Fruit fly (Drosophila melanogaster): ENCODE measurements around the gene Sirt2.
A peak's percentile ranks its signal among the peaks of the same experiment; 100 is the strongest.

The Sirt2 gene

DNA sequence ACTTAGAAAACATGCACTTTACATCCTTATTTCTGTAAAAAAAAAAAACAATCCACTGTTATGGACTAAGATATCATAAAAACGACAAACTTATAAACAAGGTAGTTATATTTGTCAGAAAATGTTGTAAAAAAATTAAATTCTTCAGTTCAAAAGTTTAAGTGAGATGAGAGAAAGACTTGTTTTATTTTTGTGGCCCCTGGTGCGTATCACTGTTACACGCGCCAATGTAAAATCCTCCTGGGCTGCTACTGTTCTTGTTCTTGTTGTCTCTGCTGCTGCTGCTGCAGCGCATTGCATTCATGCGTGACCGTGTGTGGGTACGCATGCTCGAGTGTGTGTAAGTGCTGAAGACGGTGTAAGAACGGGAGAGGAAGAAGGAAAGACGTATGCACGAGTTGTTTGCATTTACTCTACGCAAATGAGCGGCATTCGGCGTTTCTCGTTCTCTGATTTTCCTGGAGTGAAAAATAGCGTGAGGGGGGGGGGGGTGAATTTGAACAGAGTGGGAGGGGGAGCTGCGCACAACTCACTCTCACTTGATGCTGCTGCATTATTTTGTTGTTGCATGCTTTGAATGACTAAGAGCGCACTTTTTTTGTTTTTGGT is 44.6 kb upstream of the Sirt2 start (continued):
- TF ChIP-seq fd59A (GFP tag; optimal IDR thresholded peaks at IDR 0.05), result no peak
- no peak for TF ChIP-seq Ets96B (tag; optimal IDR thresholded peaks at IDR 0.05)
- no peak for TF ChIP-seq Gug (GFP tag; IDR thresholded peaks at IDR 0.05)
- no peak for TF ChIP-seq CG6792 (GFP tag; optimal IDR thresholded peaks at IDR 0.05)
- no peak for TF ChIP-seq Blimp-1 (GFP tag; optimal IDR thresholded peaks at IDR 0.05)
- no peak for TF ChIP-seq CG8632 (GFP tag; optimal IDR thresholded peaks at IDR 0.05)
- no peak for TF ChIP-seq CG10669 (GFP tag; optimal IDR thresholded peaks at IDR 0.05)
- TF ChIP-seq CG6163 (GFP tag; IDR thresholded peaks at IDR 0.05), result peak; percentile 35; the same call in 2 of the 3 replicates
- TF ChIP-seq CG15336 (GFP tag; IDR thresholded peaks at IDR 0.05), result no peak; the same call in 1 of the 2 replicates
- no peak for TF ChIP-seq vri (GFP tag; optimal IDR thresholded peaks at IDR 0.05)
- TF ChIP-seq esn (GFP tag; optimal IDR thresholded peaks at IDR 0.05), result peak; percentile 70
- TF ChIP-seq salr (GFP tag; optimal IDR thresholded peaks at IDR 0.05), result peak in 1 of 2 experiments; percentile 80
- no peak for TF ChIP-seq CG3032 (tag; optimal IDR thresholded peaks at IDR 0.05)
- TF ChIP-seq CG6276 (GFP tag; optimal IDR thresholded peaks at IDR 0.05), result no peak
- peak; percentile 19 to 32 for TF ChIP-seq ss (GFP tag; optimal IDR thresholded peaks at IDR 0.05)

- TF ChIP-seq CG8632 (GFP tag; optimal IDR thresholded peaks at IDR 0.05) (peak; percentile 49), svp (GFP tag) (peak; percentile 91), CG32006 (GFP tag; optimal IDR thresholded peaks at IDR 0.05) (peak; percentile 84), CG11762 (GFP tag; optimal IDR thresholded peaks at IDR 0.05; ENCODE audit: insufficient read depth) (peak; percentile 19), topi (GFP tag; optimal IDR thresholded peaks at IDR 0.05) (peak; percentile 64), Lpt (GFP tag; optimal IDR thresholded peaks at IDR 0.05) (peak; percentile 54), CG34406 (GFP tag; optimal IDR thresholded peaks at IDR 0.05) (peak; percentile 40), Hr39 (GFP tag; optimal IDR thresholded peaks at IDR 0.05) (peak; percentile 28), CG6792 (GFP tag; optimal IDR thresholded peaks at IDR 0.05) (peak; percentile 15), lz (GFP tag; optimal IDR thresholded peaks at IDR 0.05) (peak; percentile 42), salr (GFP tag; optimal IDR thresholded peaks at IDR 0.05) (peak; percentile 45 to 69), CG15336 (GFP tag; IDR thresholded peaks at IDR 0.05) (peak; percentile 80), CG11902 (GFP tag; optimal IDR thresholded peaks at IDR 0.05) (peak; percentile 11), cyc (GFP tag; optimal IDR thresholded peaks at IDR 0.05) (peak; percentile 48), CG6163 (GFP tag; IDR thresholded peaks at IDR 0.05) (peak; percentile 80), CG8119 (GFP tag; IDR thresholded peaks at IDR 0.05) (peak; percentile 74), Smox (GFP tag; optimal IDR thresholded peaks at IDR 0.05) (peak; percentile 59), CG10669 (GFP tag; optimal IDR thresholded peaks at IDR 0.05) (peak; percentile 55), Hr38 (GFP tag; optimal IDR thresholded peaks at IDR 0.05) (no peak), CG10631 (GFP tag; optimal IDR thresholded peaks at IDR 0.05) (peak; percentile 73), CG3032 (tag; optimal IDR thresholded peaks at IDR 0.05) (peak; percentile 57), CG4318 (GFP tag; optimal IDR thresholded peaks at IDR 0.05) (peak; percentile 71), fd85E (GFP tag; optimal IDR thresholded peaks at IDR 0.05) (no peak), Hr4 (GFP tag; optimal IDR thresholded peaks at IDR 0.05) (peak; percentile 78), Eip93F (GFP tag; optimal IDR thresholded peaks at IDR 0.05) (no peak), CG11294 (GFP tag; IDR thresholded peaks at IDR 0.05) (peak; percentile 45), CG6276 (GFP tag; optimal IDR thresholded peaks at IDR 0.05) (peak; percentile 57), CG16779 (tag; optimal IDR thresholded peaks at IDR 0.05) (peak; percentile 29), spab (GFP tag; optimal IDR thresholded peaks at IDR 0.05) (peak; percentile 22), Eip75B (GFP tag; optimal IDR thresholded peaks at IDR 0.05) (peak; percentile 52), net (GFP tag; optimal IDR thresholded peaks at IDR 0.05) (peak; percentile 75), Gug (GFP tag; IDR thresholded peaks at IDR 0.05) (peak; percentile 68), Sox14 (GFP tag; optimal IDR thresholded peaks at IDR 0.05) (peak; percentile 38), CG3919 (GFP tag; optimal IDR thresholded peaks at IDR 0.05) (peak; percentile 73), CG1621 (tag; optimal IDR thresholded peaks at IDR 0.05) (peak; percentile 5), esn (GFP tag; optimal IDR thresholded peaks at IDR 0.05) (peak; percentile 62), Sox102F (GFP tag; optimal IDR thresholded peaks at IDR 0.05) (peak; percentile 64), vri (GFP tag; optimal IDR thresholded peaks at IDR 0.05) (peak; percentile 10), CG6854 (GFP tag; optimal IDR thresholded peaks at IDR 0.05) (no peak), dac (GFP tag; optimal IDR thresholded peaks at IDR 0.05) (peak; percentile 57), achi (GFP tag; optimal IDR thresholded peaks at IDR 0.05) (peak; percentile 66), Met (GFP tag; optimal IDR thresholded peaks at IDR 0.05) (peak; percentile 67)
These were observed 43.9 kb upstream of the Sirt2 start for dm6 chr3R:20284140-20284911.

Data from whole organism, prepupa.